Worm (Caenorhabditis elegans): Measurements from ENCODE around the gene mrg-1.

ce11 chrIII:12833079-12833478 lies 41.4 kb downstream of the mrg-1 start:
- no peak for TF ChIP-seq dmd-4 (tag; optimal IDR thresholded peaks at IDR 0.05)
- no peak for TF ChIP-seq skn-1 (tag; optimal IDR thresholded peaks at IDR 0.05)
- no peak for TF ChIP-seq lsy-2 (tag; optimal IDR thresholded peaks at IDR 0.05)
- TF ChIP-seq mdl-1 (tag; optimal IDR thresholded peaks at IDR 0.05) = no peak
- no peak for TF ChIP-seq peb-1 (tag; optimal IDR thresholded peaks at IDR 0.05)
- no peak for TF ChIP-seq lin-39 (tag; optimal IDR thresholded peaks at IDR 0.05)
- TF ChIP-seq nhr-25 (tag; optimal IDR thresholded peaks at IDR 0.05) = no peak
- TF ChIP-seq alr-1 (tag; optimal IDR thresholded peaks at IDR 0.05) = no peak
- TF ChIP-seq aly-2 (tag; optimal IDR thresholded peaks at IDR 0.05) = no peak
- TF ChIP-seq ztf-4 (tag; optimal IDR thresholded peaks at IDR 0.05) = no peak
- no peak for TF ChIP-seq gmeb-1 (tag; optimal IDR thresholded peaks at IDR 0.05)
